Fruit fly (Drosophila melanogaster): ENCODE results near the gene CG6621.

- TF ChIP-seq CG15710 (tag; optimal IDR thresholded peaks at IDR 0.05) (no peak), CG32121 (GFP tag; IDR thresholded peaks at IDR 0.05) (no peak), CG8301 (tag; optimal IDR thresholded peaks at IDR 0.05) (no peak), rn (GFP tag; IDR thresholded peaks at IDR 0.05) (no peak), Pif1B (GFP tag; optimal IDR thresholded peaks at IDR 0.05) (no peak), CG13204 (GFP tag; optimal IDR thresholded peaks at IDR 0.05) (no peak), CG9948 (tag; optimal IDR thresholded peaks at IDR 0.05) (no peak), CG8159 (tag; optimal IDR thresholded peaks at IDR 0.05) (no peak), fd96Ca (GFP tag; IDR thresholded peaks at IDR 0.05) (no peak), CG4496 (GFP tag; IDR thresholded peaks at IDR 0.05) (no peak), EcR (GFP tag; optimal IDR thresholded peaks at IDR 0.05) (no peak)
Measured at dm6 chr3R:10872820-10873219, 20.5 kb downstream of the CG6621 start, which contains the start of gene CG4596.
